Worm (Caenorhabditis elegans) whole organism, dauer: ENCODE measurements around the gene oac-3.

ENCODE experiments used
- unc-62 ChIP-seq: sonication (generic microtip); optimal IDR thresholded peaks from 2 replicates; lab custom pipeline; 2017; ENCODE audit warnings: missing biosample characterization, missing genetic modification reagents, missing genetic modification characterization

Gene oac-3

DNA sequence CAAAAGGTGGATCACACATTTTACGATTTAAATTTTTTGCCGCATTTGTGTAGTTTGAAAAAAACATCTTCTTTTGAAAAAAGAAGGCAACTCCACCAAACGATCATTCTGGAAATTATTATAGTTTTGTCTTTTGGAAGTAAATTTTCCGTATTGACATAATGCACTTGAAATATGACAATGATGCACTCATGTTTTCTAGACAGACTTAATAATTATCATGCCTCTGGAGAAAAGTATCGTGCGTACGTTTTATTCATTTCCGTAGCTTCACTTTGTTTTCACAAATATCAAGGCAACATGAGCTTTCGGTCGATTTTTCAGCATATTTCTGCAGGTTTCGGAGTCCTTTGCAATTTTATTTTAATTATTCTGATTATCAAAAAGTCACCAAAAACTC is 19.0 kb downstream of the oac-3 start, which contains the start of gene str-250:
Gene str-250, plus strand, starts transcription at position 301 of the 400 bp plus-strand sequence.
- no peak for TF ChIP-seq unc-62 (GFP tag; lab: Kevin White, UChicago)

DNA sequence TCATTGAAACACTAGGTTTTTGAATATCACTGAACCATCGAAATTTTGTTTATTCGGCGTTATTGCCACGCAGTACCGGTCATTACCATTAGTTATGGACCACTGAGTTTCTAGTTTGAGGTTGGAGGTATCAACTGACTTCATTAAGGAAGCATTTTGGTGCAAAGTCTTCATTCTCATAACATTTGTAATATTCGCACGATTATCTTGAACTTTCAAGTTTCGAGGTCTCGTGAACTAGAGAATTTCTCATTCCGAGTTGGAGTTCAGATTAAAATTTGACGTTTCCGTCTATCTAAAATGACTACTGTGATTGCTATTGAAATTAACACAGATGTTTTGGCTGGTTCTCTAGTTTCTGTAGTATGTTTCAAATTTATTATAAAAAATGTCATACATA is 21.4 kb downstream of the oac-3 start, which contains the start of gene srx-42:
Gene srx-42, plus strand, starts transcription at position 301 of the 400 bp plus-strand sequence.
- TF ChIP-seq unc-62 (GFP tag; lab: Kevin White, UChicago) = no peak

DNA sequence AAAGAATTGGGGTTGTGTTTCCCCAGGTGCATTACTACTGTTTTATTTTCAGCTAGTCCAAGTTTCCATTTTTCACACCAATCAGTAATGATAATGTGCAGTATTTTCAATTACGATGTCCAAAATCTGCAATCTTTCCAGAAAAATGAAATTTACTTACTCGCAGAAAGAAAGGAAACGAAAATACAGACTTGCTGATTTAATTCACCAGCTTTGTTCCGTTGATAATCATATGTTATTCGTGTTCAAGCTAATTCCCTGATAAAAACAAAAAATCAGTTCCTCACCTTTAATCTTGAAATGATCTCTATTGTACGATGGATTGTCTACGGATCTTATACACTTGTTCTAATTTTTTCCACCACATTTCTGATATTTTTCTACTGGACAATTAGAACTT is 24.5 kb downstream of the oac-3 start, which contains the start of gene srxa-11:
Gene srxa-11, plus strand, starts transcription at position 301 of the 400 bp plus-strand sequence.
- no peak for TF ChIP-seq unc-62 (GFP tag; lab: Kevin White, UChicago)

DNA sequence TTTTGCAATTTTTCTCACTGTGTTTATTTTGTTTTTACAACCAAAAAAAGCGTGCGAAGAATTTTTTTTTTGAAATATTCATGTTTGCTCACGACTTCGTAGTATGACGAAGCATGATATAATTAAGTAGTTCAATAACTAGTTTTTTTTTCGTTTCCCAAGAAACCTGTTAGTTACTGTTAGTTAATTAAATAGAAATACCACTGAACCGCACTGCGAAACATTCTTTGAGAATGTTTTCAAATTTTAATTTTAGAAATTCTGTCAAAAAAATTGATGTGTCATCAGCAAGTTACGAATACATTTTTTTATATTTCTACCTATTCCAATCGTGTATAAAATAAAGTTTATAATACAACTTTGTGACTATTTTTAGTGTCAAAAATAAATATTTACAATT is 27.1 kb downstream of the oac-3 start, which contains the start of gene srxa-12:
Gene srxa-12, plus strand, starts transcription at position 301 of the 400 bp plus-strand sequence.
- TF ChIP-seq unc-62 (GFP tag; lab: Kevin White, UChicago) = no peak

DNA sequence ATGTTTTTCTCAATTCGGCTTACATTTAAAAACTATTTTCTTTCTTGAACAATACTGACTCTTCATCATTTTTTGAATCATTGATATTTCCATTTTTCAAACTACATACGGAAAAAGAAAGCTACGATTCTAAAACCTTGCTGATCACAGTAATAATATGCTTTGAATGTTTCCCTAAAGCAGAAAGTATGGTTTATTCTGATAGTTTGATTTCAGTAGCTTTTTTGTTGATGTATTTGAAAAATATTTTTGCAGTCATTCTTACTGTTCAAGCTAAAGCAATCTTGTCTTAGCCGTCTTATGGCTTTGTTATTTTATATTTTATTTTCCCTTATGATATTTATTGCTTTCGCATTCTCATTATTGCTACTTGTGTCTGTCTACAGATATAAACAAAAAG is 30.2 kb downstream of the oac-3 start, which contains the start of gene srxa-13:
Gene srxa-13, plus strand, starts transcription at position 301 of the 400 bp plus-strand sequence.
- no peak for TF ChIP-seq unc-62 (GFP tag; lab: Kevin White, UChicago)

DNA sequence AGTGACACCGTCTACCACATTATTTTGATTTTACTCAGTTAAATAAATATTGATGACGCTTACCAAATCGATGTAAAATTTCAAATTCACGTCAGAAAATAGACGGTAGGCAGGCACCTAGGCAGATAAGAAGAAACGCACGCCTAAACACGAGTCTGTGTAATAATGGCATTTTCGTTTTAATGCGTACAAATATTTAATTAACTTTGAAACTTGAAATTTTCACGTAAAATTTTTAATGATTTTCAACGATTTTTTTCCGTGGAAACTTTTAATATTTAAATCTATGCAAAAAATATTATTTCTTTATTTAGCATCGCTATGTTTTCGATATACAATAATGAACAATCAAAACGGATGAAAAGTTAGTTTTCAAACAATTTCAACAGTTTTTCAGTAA is 31.9 kb downstream of the oac-3 start, which contains the start of gene C06B3.16:
Gene C06B3.16, plus strand, starts transcription at position 301 of the 400 bp plus-strand sequence.
- no peak for TF ChIP-seq unc-62 (GFP tag; lab: Kevin White, UChicago)

DNA sequence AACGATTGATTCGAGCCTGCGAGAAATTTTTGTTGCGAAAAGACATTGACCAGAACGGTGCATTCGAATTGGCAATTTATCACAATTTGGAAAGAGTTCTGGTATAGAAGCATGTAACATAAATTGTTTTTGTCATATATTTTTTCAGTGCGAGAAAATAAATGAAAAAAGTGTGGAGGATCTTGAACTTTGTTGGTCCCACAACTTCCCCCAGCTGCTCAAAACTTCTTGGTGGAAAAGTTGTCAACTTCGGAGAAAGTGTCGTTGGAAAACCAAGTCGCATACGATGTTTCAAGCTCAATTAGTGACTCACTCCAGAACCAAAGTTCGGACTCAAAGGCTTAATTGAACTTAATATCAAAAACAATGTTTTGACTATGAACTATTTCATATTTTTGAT is 32.6 kb downstream of the oac-3 start:
- TF ChIP-seq unc-62 (GFP tag; lab: Kevin White, UChicago) = no peak

DNA sequence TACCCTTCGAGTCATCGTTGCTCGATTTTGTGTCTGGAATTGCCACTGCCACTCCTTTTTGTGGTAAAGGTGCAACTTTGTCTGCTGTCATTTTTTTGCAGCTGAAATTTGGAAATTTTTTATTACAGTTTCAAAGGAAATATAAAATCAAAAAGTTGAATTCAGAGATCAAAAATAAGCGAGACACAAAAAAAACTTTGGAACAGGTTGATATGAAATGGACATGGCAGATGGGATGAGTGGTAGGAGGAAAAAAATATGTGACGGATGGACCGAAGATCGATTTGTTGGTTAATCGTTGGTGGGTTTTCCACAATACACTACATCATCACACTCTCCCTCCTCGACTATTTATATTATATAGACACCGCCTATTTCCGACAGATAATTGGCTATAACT is 35.2 kb downstream of the oac-3 start, which contains the start of gene R10D12.1:
Gene R10D12.1, minus strand, starts transcription at position 101 of the 400 bp plus-strand sequence.
- no peak for TF ChIP-seq unc-62 (GFP tag; lab: Kevin White, UChicago)

DNA sequence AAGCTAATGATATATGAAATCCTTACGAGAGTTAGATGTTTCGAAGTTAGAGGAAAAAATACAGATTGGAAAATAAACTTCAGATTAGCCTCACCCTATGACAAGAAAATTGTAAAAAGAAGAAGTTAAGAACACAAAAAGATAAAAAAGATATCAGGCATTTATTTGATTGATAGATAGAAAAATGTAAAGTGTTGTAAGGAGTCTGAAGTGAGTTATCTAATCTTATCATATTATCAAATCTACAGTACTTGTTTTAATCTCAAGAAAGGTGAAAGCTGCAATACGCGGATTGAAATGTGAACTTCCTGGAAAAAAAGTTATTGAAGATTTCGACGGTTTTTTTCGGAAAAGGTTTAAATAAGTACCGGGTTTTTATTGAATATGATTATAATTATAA is 36.1 kb downstream of the oac-3 start:
- no peak for TF ChIP-seq unc-62 (GFP tag; lab: Kevin White, UChicago)

DNA sequence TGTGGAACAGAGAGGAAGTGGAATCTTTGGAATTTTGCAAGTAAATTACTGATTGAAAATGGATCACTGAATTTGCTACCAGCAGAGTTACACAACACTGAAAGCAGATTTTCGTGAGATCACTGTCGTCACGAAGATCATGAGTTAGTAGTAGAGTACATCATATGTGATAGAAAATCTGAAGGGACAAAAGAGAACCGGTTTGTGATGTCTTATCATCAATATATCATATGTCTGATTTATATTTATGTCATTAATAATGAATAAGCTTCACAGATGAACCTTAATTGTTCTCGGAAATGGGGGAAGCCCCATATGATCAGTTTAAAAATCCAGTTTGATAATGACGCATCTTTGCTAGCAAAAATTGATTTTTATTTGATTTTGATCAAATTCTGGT is 36.7 kb downstream of the oac-3 start:
- TF ChIP-seq unc-62 (GFP tag; lab: Kevin White, UChicago) = no peak

DNA sequence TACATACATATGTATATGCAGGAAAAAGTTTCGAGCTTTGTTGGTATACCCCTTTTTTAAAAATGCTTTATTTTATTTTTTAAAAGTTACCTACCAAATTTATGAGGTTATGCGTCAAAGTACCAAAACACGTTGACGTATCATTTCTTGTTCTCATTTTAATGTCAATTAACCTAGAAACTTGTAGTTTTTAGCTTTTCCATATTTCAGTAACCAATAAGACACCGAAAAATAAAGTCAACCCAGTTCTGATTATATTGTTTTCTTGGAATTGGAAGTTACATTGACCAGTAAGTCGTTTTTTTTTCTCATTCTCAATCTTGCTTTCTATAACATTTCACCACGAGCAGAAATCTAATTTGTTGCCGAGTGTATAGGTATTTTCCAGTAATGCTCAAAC is 37.5 kb downstream of the oac-3 start, which contains the start of gene srw-145:
Gene srw-145, plus strand, starts transcription at position 301 of the 400 bp plus-strand sequence.
- no peak for TF ChIP-seq unc-62 (GFP tag; lab: Kevin White, UChicago)

DNA sequence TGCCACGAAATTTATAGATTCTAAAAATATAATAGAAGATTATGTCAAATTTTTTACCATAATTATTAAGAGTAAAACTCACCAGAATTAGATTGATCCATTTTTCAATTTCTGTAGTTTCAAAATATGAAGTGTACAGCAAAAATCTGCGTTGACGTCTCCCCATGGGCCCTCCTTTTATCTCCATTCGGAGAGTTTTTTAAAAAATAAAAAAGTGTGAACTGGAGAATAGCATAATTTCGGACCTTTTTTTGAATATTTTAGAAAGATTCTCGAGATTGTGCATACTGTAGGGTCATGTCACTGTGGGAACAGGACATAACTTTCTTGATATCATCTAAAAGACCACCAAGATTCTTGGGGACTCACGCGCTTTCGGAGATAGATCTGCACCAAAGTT is 42.8 kb downstream of the oac-3 start, which contains the start of gene dpr-1:
Gene dpr-1, minus strand, starts transcription at position 101 of the 400 bp plus-strand sequence.
- TF ChIP-seq unc-62 (GFP tag; lab: Kevin White, UChicago) = no peak

DNA sequence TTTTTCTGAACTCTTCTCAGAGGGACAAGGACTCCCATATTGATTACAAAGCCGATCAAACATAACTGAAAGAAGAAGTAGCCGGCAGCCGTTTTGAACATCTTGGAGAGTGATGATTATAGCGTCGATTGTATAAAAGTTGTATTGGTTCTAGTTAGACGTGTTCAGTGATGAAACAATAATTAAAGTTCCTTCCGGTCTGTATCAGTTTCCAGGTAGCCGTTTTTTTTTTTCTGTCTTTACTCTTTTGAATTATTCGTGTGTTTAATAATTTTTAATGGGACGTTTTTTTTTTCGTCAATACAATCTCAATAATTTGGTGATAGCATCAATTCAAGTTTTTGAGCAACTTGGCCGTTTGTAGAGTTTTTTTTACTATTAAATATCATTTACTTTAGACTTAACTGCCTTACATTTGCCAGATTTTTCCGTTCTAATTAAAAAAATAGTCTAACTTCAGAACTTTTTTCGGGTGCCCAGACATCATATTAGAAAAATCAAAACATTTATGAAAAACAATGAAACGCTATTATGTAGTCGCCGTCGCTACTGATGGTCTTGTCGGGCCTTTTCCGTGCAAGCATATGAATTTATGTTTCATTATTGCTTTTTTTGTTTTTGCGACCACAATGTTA is 47.2 kb downstream of the oac-3 start, which contains the start of the genes srx-10 and clec-226:
Gene srx-10, minus strand, starts transcription at position 101 of the 635 bp plus-strand sequence.
Gene clec-226, plus strand, starts transcription at position 585 of the 635 bp plus-strand sequence.
- TF ChIP-seq unc-62 (GFP tag; lab: Kevin White, UChicago) = no peak

DNA sequence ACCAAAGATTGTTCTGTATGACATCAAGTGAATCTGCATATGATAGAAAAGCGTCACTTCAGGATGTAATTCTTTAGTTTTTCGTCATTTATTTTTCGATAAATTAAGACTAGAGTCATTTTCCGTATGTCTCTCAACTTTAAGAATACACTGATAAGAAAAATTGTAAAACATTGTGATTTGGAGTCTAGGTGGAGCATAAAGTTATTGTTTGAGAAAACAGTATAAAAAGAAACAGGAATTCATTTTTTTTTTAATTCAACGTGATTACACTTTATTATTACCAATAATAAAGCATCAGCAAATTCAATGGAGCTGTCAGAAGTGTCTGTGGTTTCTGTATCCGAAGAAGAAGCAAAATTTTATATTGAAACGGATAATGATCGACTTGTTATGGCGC is 49.7 kb downstream of the oac-3 start, which contains the start of gene R10D12.6:
Gene R10D12.6, plus strand, starts transcription at position 301 of the 400 bp plus-strand sequence.
- no peak for TF ChIP-seq unc-62 (GFP tag; lab: Kevin White, UChicago)

DNA sequence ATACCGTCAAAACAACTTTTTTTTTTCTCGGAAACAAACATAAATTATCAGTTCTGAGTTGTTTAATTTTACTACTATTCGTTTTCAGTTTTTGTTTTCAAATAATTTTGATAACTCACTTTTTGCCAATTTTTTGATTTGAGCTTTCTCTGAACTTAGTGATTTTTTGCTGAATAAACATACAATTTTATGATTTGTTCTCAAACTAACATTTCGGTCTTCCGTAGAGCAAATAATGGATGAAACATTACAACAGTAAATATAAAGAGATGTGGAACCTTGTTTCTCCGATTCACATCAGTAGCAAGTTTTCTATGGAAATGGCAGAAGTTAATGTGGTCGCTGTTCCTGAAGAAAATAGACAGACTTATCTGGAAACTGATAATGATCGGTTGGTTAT is 50.4 kb downstream of the oac-3 start, which contains the start of gene R10D12.7:
Gene R10D12.7, plus strand, starts transcription at position 301 of the 400 bp plus-strand sequence.
- no peak for TF ChIP-seq unc-62 (GFP tag; lab: Kevin White, UChicago)
